Worm (Caenorhabditis elegans): ENCODE results near the gene garr-1.

garr-1 gene

ce11 chrIV:401395-401794 lies 24.6 kb upstream of the garr-1 start, which contains the start of gene gpa-4:
gpa-4 (plus strand) TSS chrIV:401695.
- TF ChIP-seq dpl-1 (GFP tag; optimal IDR thresholded peaks at IDR 0.05) = no peak
- no peak for TF ChIP-seq xbp-1 (tag; optimal IDR thresholded peaks at IDR 0.05)
- no peak for TF ChIP-seq aly-2 (tag; optimal IDR thresholded peaks at IDR 0.05)
- no peak for TF ChIP-seq efl-1 (optimal IDR thresholded peaks at IDR 0.05)
- no peak for TF ChIP-seq efl-1 (GFP tag; optimal IDR thresholded peaks at IDR 0.05 in 1 of 2)
- no peak for TF ChIP-seq nhr-19 (GFP tag; conservative IDR thresholded peaks at IDR 0.05)
- TF ChIP-seq nhr-20 (tag; optimal IDR thresholded peaks at IDR 0.05) = no peak
- no peak for TF ChIP-seq nhr-71 (tag; optimal IDR thresholded peaks at IDR 0.05)
- TF ChIP-seq ceh-63 (GFP tag; optimal IDR thresholded peaks at IDR 0.05) = no peak
- no peak for TF ChIP-seq jun-1 (tag; optimal IDR thresholded peaks at IDR 0.05)
- no peak for TF ChIP-seq sup-37 (GFP tag; optimal IDR thresholded peaks at IDR 0.05)
- TF ChIP-seq C34B4.2 (tag; optimal IDR thresholded peaks at IDR 0.05) = no peak
- no peak for TF ChIP-seq elt-3 (tag; optimal IDR thresholded peaks at IDR 0.05)
- TF ChIP-seq nhr-77 (tag; optimal IDR thresholded peaks at IDR 0.05) = no peak
- TF ChIP-seq nhr-28 (tag; optimal IDR thresholded peaks at IDR 0.05) = no peak
- no peak for TF ChIP-seq ztf-4 (tag; optimal IDR thresholded peaks at IDR 0.05)
- TF ChIP-seq zag-1 (tag; optimal IDR thresholded peaks at IDR 0.05) = no peak
- no peak for TF ChIP-seq lir-3 (tag; optimal IDR thresholded peaks at IDR 0.05; ENCODE audit: poor library complexity)
- no peak for TF ChIP-seq hpl-2 (GFP tag; optimal IDR thresholded peaks at IDR 0.05)
- TF ChIP-seq C04F5.9 (tag; optimal IDR thresholded peaks at IDR 0.05) = no peak

ce11 chrIV:408892-409291 lies 17.1 kb upstream of the garr-1 start:
- TF ChIP-seq hlh-4 (tag; optimal IDR thresholded peaks at IDR 0.05) = no peak
- TF ChIP-seq egl-13 (tag; optimal IDR thresholded peaks at IDR 0.05) = no peak
- TF ChIP-seq tlp-1 (tag; optimal IDR thresholded peaks at IDR 0.05) = peak; percentile 22
- TF ChIP-seq elt-2 (tag; optimal IDR thresholded peaks at IDR 0.05) = peak; percentile 28

DNA sequence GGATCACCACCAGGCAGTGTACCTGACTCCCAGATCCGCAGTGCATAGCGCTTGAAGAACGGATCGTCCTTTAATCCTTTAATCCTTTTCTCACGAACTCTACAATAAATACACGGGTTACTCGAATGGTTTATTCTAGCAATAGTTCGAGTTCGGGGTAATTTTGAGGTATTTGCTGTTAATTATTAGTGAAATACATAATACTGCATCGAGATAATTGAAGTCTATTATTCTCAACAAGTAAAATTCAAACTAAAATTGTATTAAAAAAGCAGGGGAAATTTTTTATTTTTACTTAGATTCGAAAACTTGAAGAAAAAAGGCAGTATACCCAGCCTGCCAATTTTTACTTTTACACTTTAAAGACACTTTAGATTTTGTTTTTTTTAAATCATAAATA lies 16.0 kb upstream of the garr-1 start, which contains the start of gene kgb-1:
kgb-1 (minus strand) TSS at position 101 of the 400 bp plus-strand sequence.
- no peak for TF ChIP-seq mef-2 (tag; optimal IDR thresholded peaks at IDR 0.05)
- no peak for TF ChIP-seq ceh-63 (GFP tag; optimal IDR thresholded peaks at IDR 0.05)
- TF ChIP-seq rnt-1 (tag; optimal IDR thresholded peaks at IDR 0.05) = no peak
- no peak for TF ChIP-seq nhr-28 (tag; optimal IDR thresholded peaks at IDR 0.05)
- TF ChIP-seq vab-15 (tag; optimal IDR thresholded peaks at IDR 0.05) = no peak
- TF ChIP-seq jun-1 (tag; optimal IDR thresholded peaks at IDR 0.05) = no peak
- no peak for TF ChIP-seq ceh-88 (GFP tag; IDR thresholded peaks at IDR 0.05)
- no peak for TF ChIP-seq sptf-1 (tag; optimal IDR thresholded peaks at IDR 0.05)
- TF ChIP-seq dpl-1 (GFP tag; optimal IDR thresholded peaks at IDR 0.05) = no peak
- no peak for TF ChIP-seq egl-27 (tag; optimal IDR thresholded peaks at IDR 0.05)
- no peak for TF ChIP-seq swsn-7 (tag; optimal IDR thresholded peaks at IDR 0.05)
- no peak for TF ChIP-seq C16A3.4 (tag; optimal IDR thresholded peaks at IDR 0.05)
- TF ChIP-seq snpc-4 (tag; optimal IDR thresholded peaks at IDR 0.05) = no peak
- TF ChIP-seq fkh-4 (tag; optimal IDR thresholded peaks at IDR 0.05; ENCODE audit: borderline replicate concordance) = no peak
- no peak for TF ChIP-seq unc-62 (GFP tag; optimal IDR thresholded peaks at IDR 0.05)

ce11 chrIV:410420-410891 lies 15.5 kb upstream of the garr-1 start, which contains the start of gene T07A9.12:
T07A9.12 (plus strand) TSS chrIV:410867.
- peak; percentile 17 for TF ChIP-seq lin-15B (tag; optimal IDR thresholded peaks at IDR 0.05)
- no peak for TF ChIP-seq ets-5 (GFP tag; IDR thresholded peaks at IDR 0.05)
- TF ChIP-seq aly-2 (tag; optimal IDR thresholded peaks at IDR 0.05) = peak; percentile 36
- peak; percentile 77 for TF ChIP-seq fos-1 (tag; optimal IDR thresholded peaks at IDR 0.05)
- peak; percentile 54 for TF ChIP-seq dsc-1 (tag; optimal IDR thresholded peaks at IDR 0.05)
- peak; percentile 25 for TF ChIP-seq F16B12.6 (tag; optimal IDR thresholded peaks at IDR 0.05)
- TF ChIP-seq unc-98 (GFP tag; IDR thresholded peaks at IDR 0.05) = peak; percentile 71
- TF ChIP-seq zip-4 (GFP tag; optimal IDR thresholded peaks at IDR 0.05) = no peak
- TF ChIP-seq vab-15 (tag; optimal IDR thresholded peaks at IDR 0.05) = peak; percentile 83
- TF ChIP-seq nhr-77 (tag; optimal IDR thresholded peaks at IDR 0.05) = peak; percentile 55
- TF ChIP-seq nhr-19 (GFP tag; conservative IDR thresholded peaks at IDR 0.05) = peak; percentile 73
- TF ChIP-seq ztf-4 (tag; optimal IDR thresholded peaks at IDR 0.05) = no peak
- no peak for TF ChIP-seq zag-1 (tag; optimal IDR thresholded peaks at IDR 0.05)
- TF ChIP-seq snpc-4 (tag; optimal IDR thresholded peaks at IDR 0.05) = no peak
- TF ChIP-seq nhr-28 (tag; optimal IDR thresholded peaks at IDR 0.05) = no peak
- peak; percentile 82 to 88 for TF ChIP-seq lsy-2 (tag; optimal IDR thresholded peaks at IDR 0.05)
- TF ChIP-seq mef-2 (tag; optimal IDR thresholded peaks at IDR 0.05) = peak; percentile 23
- peak; percentile 44 for TF ChIP-seq skn-1 (tag; optimal IDR thresholded peaks at IDR 0.05)
- TF ChIP-seq ceh-88 (GFP tag; IDR thresholded peaks at IDR 0.05) = no peak; the same call in 1 of the 2 replicates
- TF ChIP-seq isw-1 (GFP tag; IDR thresholded peaks at IDR 0.05) = peak; percentile 47
- TF ChIP-seq jun-1 (tag; optimal IDR thresholded peaks at IDR 0.05) = peak; percentile 63
- no peak for TF ChIP-seq lin-39 (tag; optimal IDR thresholded peaks at IDR 0.05)
- peak; percentile 81 for TF ChIP-seq pax-3 (tag; optimal IDR thresholded peaks at IDR 0.05)
